Fruit fly (Drosophila melanogaster): ENCODE measurements around the gene CG4907.

The CG4907 gene

dm6 chr3R:22667284-22667958 is 43.1 kb downstream of the CG4907 start (continued):
- TF ChIP-seq D (optimal IDR thresholded peaks at IDR 0.05) (no peak), D (GFP tag; optimal IDR thresholded peaks at IDR 0.05) (peak; percentile 87), CG11696 (GFP tag; IDR thresholded peaks at IDR 0.05) (peak; percentile 62; the same call in 1 of the 2 replicates), nmo (GFP tag; optimal IDR thresholded peaks at IDR 0.05) (peak; percentile 91), Hey (tag; optimal IDR thresholded peaks at IDR 0.05) (no peak), oc (tag; optimal IDR thresholded peaks at IDR 0.05) (peak; percentile 81), gcm2 (GFP tag; optimal IDR thresholded peaks at IDR 0.05) (no peak), usp (GFP tag; optimal IDR thresholded peaks at IDR 0.05) (no peak), gsb (GFP tag; IDR thresholded peaks at IDR 0.05) (no peak), CG6765 (GFP tag; optimal IDR thresholded peaks at IDR 0.05) (peak; percentile 15), CG10209 (GFP tag; optimal IDR thresholded peaks at IDR 0.05) (peak; percentile 77), CG30020 (tag; optimal IDR thresholded peaks at IDR 0.05) (peak; percentile 50), pros (GFP tag; optimal IDR thresholded peaks at IDR 0.05) (peak; percentile 30), Drgx (GFP tag; IDR thresholded peaks at IDR 0.05) (peak; percentile 93), crp (GFP tag; optimal IDR thresholded peaks at IDR 0.05) (peak in 1 of 2 experiments; percentile 39), CG17186 (GFP tag; optimal IDR thresholded peaks at IDR 0.05) (peak; percentile 32), z (GFP tag; IDR thresholded peaks at IDR 0.05) (no peak; the same call in 2 of the 3 replicates), CG10654 (GFP tag; optimal IDR thresholded peaks at IDR 0.05) (peak; percentile 83), sim (GFP tag; IDR thresholded peaks at IDR 0.05) (0 out of 2 replicates have a peak, but pooled peaks have one; percentile 20), CG7271 (tag; optimal IDR thresholded peaks at IDR 0.05) (peak; percentile 71), Camta (GFP tag; optimal IDR thresholded peaks at IDR 0.05) (peak; percentile 54), HLH4C (GFP tag; IDR thresholded peaks at IDR 0.05; ENCODE audit: partially characterized antibody) (no peak), Doc3 (GFP tag; IDR thresholded peaks at IDR 0.05; ENCODE audit: partially characterized antibody) (no peak), ranshi (GFP tag; IDR thresholded peaks at IDR 0.05) (peak; percentile 66; the same call in 1 of the 2 replicates), NC2α (GFP tag; optimal IDR thresholded peaks at IDR 0.05) (peak; percentile 58), Bgb (GFP tag; IDR thresholded peaks at IDR 0.05; ENCODE audit: partially characterized antibody) (no peak), onecut (GFP tag; IDR thresholded peaks at IDR 0.05) (peak; percentile 72), CG1603 (tag; optimal IDR thresholded peaks at IDR 0.05) (peak; percentile 15), Awh (GFP tag; IDR thresholded peaks at IDR 0.05) (peak; percentile 75; the same call in 1 of the 2 replicates), CG7928 (GFP tag; optimal IDR thresholded peaks at IDR 0.05) (no peak), CG2712 (tag; optimal IDR thresholded peaks at IDR 0.05) (peak; percentile 93), CG12769 (tag; optimal IDR thresholded peaks at IDR 0.05) (no peak), Sry-β (GFP tag; optimal IDR thresholded peaks at IDR 0.05) (no peak), Myb (GFP tag; optimal IDR thresholded peaks at IDR 0.05) (peak; percentile 24), jumu (GFP tag; optimal IDR thresholded peaks at IDR 0.05) (peak; percentile 21), gcm (GFP tag; optimal IDR thresholded peaks at IDR 0.05) (peak; percentile 62), en (GFP tag; optimal IDR thresholded peaks at IDR 0.05) (no peak), fd96Cb (tag; optimal IDR thresholded peaks at IDR 0.05) (peak; percentile 94), Sin3A (optimal IDR thresholded peaks at IDR 0.05) (no peak), CG18619 (GFP tag; optimal IDR thresholded peaks at IDR 0.05) (peak; percentile 69), pho (GFP tag; optimal IDR thresholded peaks at IDR 0.05) (peak; percentile 23), CG13287 (GFP tag; IDR thresholded peaks at IDR 0.05; ENCODE audit: partially characterized antibody) (no peak), Eip74EF (GFP tag; optimal IDR thresholded peaks at IDR 0.05) (peak in 1 of 2 experiments; percentile 76), tgo (GFP tag; IDR thresholded peaks at IDR 0.05) (peak; percentile 41; the same call in 1 of the 3 replicates), Kr (GFP tag; optimal IDR thresholded peaks at IDR 0.05) (no peak), CG4360 (GFP tag; IDR thresholded peaks at IDR 0.05) (no peak; the same call in none of the 2 replicates), mld (GFP tag; IDR thresholded peaks at IDR 0.05; ENCODE audit: partially characterized antibody) (no peak), so (GFP tag; IDR thresholded peaks at IDR 0.05) (peak; percentile 66; the same call in 1 of the 3 replicates), CG10979 (tag; optimal IDR thresholded peaks at IDR 0.05) (peak; percentile 97)

Data from whole organism, embryonic.